Worm (Caenorhabditis elegans) whole organism, L4/young adult: ENCODE results near the gene K07H8.5.

Source experiments
- W03F9.2 ChIP-seq: fragments of 150-350 bp; optimal IDR thresholded peaks from 2 replicates; lab custom pipeline; 2014; ENCODE audit warnings: missing biosample characterization, missing genetic modification characterization
- dao-5 ChIP-seq: sonication (generic microtip); optimal IDR thresholded peaks from 2 replicates; lab custom pipeline; 2016; ENCODE audit warnings: missing genotype, missing genetic modification characterization, moderate library complexity, missing compliant biosample characterization

DNA sequence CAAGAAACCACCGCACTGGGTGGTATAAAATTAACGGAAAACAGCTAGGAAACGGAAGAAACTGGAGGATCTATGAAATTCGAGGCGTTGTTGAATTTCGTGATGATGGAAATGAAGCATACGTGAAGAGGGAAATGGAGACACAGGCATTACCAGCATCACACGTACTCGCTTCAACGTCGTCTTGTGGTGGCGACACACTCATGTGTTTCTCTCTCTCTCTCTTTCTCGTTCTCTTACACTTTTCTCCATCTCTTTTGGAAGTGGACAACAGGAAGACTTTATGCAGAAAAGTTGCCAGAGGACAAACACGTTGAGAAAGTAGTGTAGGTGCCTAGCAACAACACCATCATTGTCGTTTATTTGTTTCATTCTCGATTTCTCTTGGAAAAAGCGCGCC is 35.7 kb upstream of the K07H8.5 start:
- TF ChIP-seq dao-5 (no peak), W03F9.2 (tag; lab: Kevin White, UChicago) (no peak)
